ENCODE assay signal across 8 worm cellular contexts in genomic region chrII:8222309-8223065, ce11.
TF ChIP-seq lines count a peak whose summit lies in the region.

TSS of gene dab-1 (plus strand) at chrII:8222386.

TF ChIP-seq in whole organism, L1 larva, 84 proteins besides CTCF, POLR2A, EP300 and RAD21 (continues in another document):
- TF ChIP-seq skn-1 (tag; optimal IDR thresholded peaks at IDR 0.05; lab: Kevin White, UChicago): no peak
- TF ChIP-seq nhr-71 (tag; optimal IDR thresholded peaks at IDR 0.05; lab: Kevin White, UChicago): peak; percentile 34
- peak; percentile 73 for TF ChIP-seq lin-14 (GFP tag; optimal IDR thresholded peaks at IDR 0.05; lab: Kevin White, UChicago)
- peak; percentile 12 for TF ChIP-seq rnt-1 (tag; optimal IDR thresholded peaks at IDR 0.05; lab: Kevin White, UChicago)
- TF ChIP-seq snu-23 (GFP tag; optimal IDR thresholded peaks at IDR 0.05; lab: Kevin White, UChicago): peak; percentile 46
- no peak for TF ChIP-seq nhr-28 (tag; optimal IDR thresholded peaks at IDR 0.05; lab: Kevin White, UChicago)
- TF ChIP-seq nhr-20 (tag; optimal IDR thresholded peaks at IDR 0.05; lab: Kevin White, UChicago): peak; percentile 37
- TF ChIP-seq nhr-85 (tag; lab: Kevin White, UChicago): peak; percentile 83
- TF ChIP-seq lsy-2 (tag; optimal IDR thresholded peaks at IDR 0.05; lab: Kevin White, UChicago): peak in 1 of 2 experiments; percentile 51
- TF ChIP-seq mep-1 (tag; optimal IDR thresholded peaks at IDR 0.05; lab: Kevin White, UChicago): peak; percentile 55
- TF ChIP-seq lin-35 (GFP tag; optimal IDR thresholded peaks at IDR 0.05; lab: Kevin White, UChicago): peak in 1 of 2 experiments; percentile 58

TF ChIP-seq in whole organism, L2 larva, 48 proteins besides CTCF, POLR2A, EP300 and RAD21 (continues in another document):
- TF ChIP-seq nhr-129 (tag; optimal IDR thresholded peaks at IDR 0.05; lab: Kevin White, UChicago): peak; percentile 68
- no peak for TF ChIP-seq peb-1 (tag; optimal IDR thresholded peaks at IDR 0.05; lab: Kevin White, UChicago)
- peak; percentile 28 for TF ChIP-seq unc-55 (GFP tag; optimal IDR thresholded peaks at IDR 0.05; lab: Kevin White, UChicago)
- TF ChIP-seq nhr-6 (tag; optimal IDR thresholded peaks at IDR 0.05; lab: Kevin White, UChicago): no peak
- peak; percentile 9 for TF ChIP-seq sma-3 (GFP tag; optimal IDR thresholded peaks at IDR 0.05; lab: Kevin White, UChicago)
- TF ChIP-seq blmp-1 (tag; optimal IDR thresholded peaks at IDR 0.05; lab: Kevin White, UChicago; ENCODE audit: insufficient read depth): peak; percentile 10
- TF ChIP-seq lsy-2 (tag; optimal IDR thresholded peaks at IDR 0.05; lab: Kevin White, UChicago): peak in 1 of 2 experiments; percentile 32
- TF ChIP-seq fos-1 (tag; optimal IDR thresholded peaks at IDR 0.05; lab: Kevin White, UChicago): peak; percentile 35
- peak; percentile 86 for TF ChIP-seq nhr-25 (tag; optimal IDR thresholded peaks at IDR 0.05; lab: Kevin White, UChicago)
- peak; percentile 43 for TF ChIP-seq nhr-21 (tag; optimal IDR thresholded peaks at IDR 0.05; lab: Kevin White, UChicago)
- no peak for TF ChIP-seq aly-2 (tag; optimal IDR thresholded peaks at IDR 0.05; lab: Kevin White, UChicago)

TF ChIP-seq in whole organism, L3 larva, 47 proteins besides CTCF, POLR2A, EP300 and RAD21 (continues in another document):
- TF ChIP-seq nhr-67 (tag; optimal IDR thresholded peaks at IDR 0.05; lab: Kevin White, UChicago) (no peak), ZK546.5 (tag; optimal IDR thresholded peaks at IDR 0.05; lab: Kevin White, UChicago) (no peak), tbx-2 (tag; optimal IDR thresholded peaks at IDR 0.05; lab: Kevin White, UChicago) (no peak), fkh-10 (GFP tag; optimal IDR thresholded peaks at IDR 0.05; lab: Kevin White, UChicago) (no peak), sea-2 (GFP tag; optimal IDR thresholded peaks at IDR 0.05; lab: Kevin White, UChicago) (no peak), pqm-1 (tag; optimal IDR thresholded peaks at IDR 0.05; lab: Kevin White, UChicago) (no peak), ceh-9 (tag; optimal IDR thresholded peaks at IDR 0.05; lab: Kevin White, UChicago) (no peak), ztf-4 (tag; optimal IDR thresholded peaks at IDR 0.05; lab: Kevin White, UChicago) (no peak), nhr-11 (tag; optimal IDR thresholded peaks at IDR 0.05; lab: Kevin White, UChicago) (no peak), fos-1 (tag; optimal IDR thresholded peaks at IDR 0.05; lab: Kevin White, UChicago) (no peak), aly-2 (tag; optimal IDR thresholded peaks at IDR 0.05; lab: Kevin White, UChicago) (no peak), daf-12 (tag; optimal IDR thresholded peaks at IDR 0.05; lab: Kevin White, UChicago) (no peak), ztf-11 (tag; optimal IDR thresholded peaks at IDR 0.05; lab: Kevin White, UChicago) (no peak)

TF ChIP-seq in whole organism, L4 larva, 104 proteins besides CTCF, POLR2A, EP300 and RAD21 (continues in another document):
- TF ChIP-seq attf-4 (tag; optimal IDR thresholded peaks at IDR 0.05; lab: Kevin White, UChicago) (no peak), nhr-25 (tag; optimal IDR thresholded peaks at IDR 0.05; lab: Kevin White, UChicago; ENCODE audit: borderline replicate concordance, insufficient read depth) (peak; percentile 25), nhr-42 (GFP tag; IDR thresholded peaks at IDR 0.05; lab: Robert Waterston, UW) (no peak), nhr-111 (GFP tag; optimal IDR thresholded peaks at IDR 0.05; lab: Kevin White, UChicago) (no peak), nhr-48 (tag; optimal IDR thresholded peaks at IDR 0.05; lab: Kevin White, UChicago) (peak; percentile 22), ama-1 (optimal IDR thresholded peaks at IDR 0.05; lab: Kevin White, UChicago) (no peak), php-3 (GFP tag; IDR thresholded peaks at IDR 0.05; lab: Robert Waterston, UW) (no peak), F49E8.2 (tag; optimal IDR thresholded peaks at IDR 0.05; lab: Kevin White, UChicago; ENCODE audit: borderline replicate concordance) (no peak), ZK546.5 (tag; optimal IDR thresholded peaks at IDR 0.05; lab: Kevin White, UChicago) (no peak), zfp-3 (GFP tag; conservative IDR thresholded peaks at IDR 0.05; lab: Robert Waterston, UW) (no peak), egl-43 (GFP tag; IDR thresholded peaks at IDR 0.05; lab: Robert Waterston, UW) (no peak), madf-9 (GFP tag; conservative IDR thresholded peaks at IDR 0.05; lab: Robert Waterston, UW) (no peak)

TF ChIP-seq in whole organism, early embryonic, 17 proteins besides CTCF, POLR2A, EP300 and RAD21:
- TF ChIP-seq sea-1 (GFP tag; conservative IDR thresholded peaks at IDR 0.05; lab: Robert Waterston, UW) (0 out of 2 replicates have a peak, but pooled peaks have one; percentile 55), ama-1 (optimal IDR thresholded peaks at IDR 0.05; lab: Kevin White, UChicago) (peak; percentile 80), hmg-4 (GFP tag; optimal IDR thresholded peaks at IDR 0.05; lab: Kevin White, UChicago) (peak; percentile 61), flt-1 (GFP tag; IDR thresholded peaks at IDR 0.05; lab: Robert Waterston, UW) (0 out of 2 replicates have a peak, but pooled peaks have one; percentile 34), scrt-1 (GFP tag; IDR thresholded peaks at IDR 0.05; lab: Robert Waterston, UW) (no peak)

TF ChIP-seq in whole organism, late embryonic, 69 proteins besides CTCF, POLR2A, EP300 and RAD21:
- TF ChIP-seq ceh-31 (tag; optimal IDR thresholded peaks at IDR 0.05; lab: Kevin White, UChicago) (peak; percentile 6), elt-2 (tag; optimal IDR thresholded peaks at IDR 0.05; lab: Kevin White, UChicago) (peak; percentile 3), fkh-6 (tag; optimal IDR thresholded peaks at IDR 0.05; lab: Kevin White, UChicago) (no peak), hlh-30 (tag; optimal IDR thresholded peaks at IDR 0.05; lab: Kevin White, UChicago; ENCODE audit: insufficient read depth) (peak; percentile 49), F13H6.1 (tag; optimal IDR thresholded peaks at IDR 0.05; lab: Kevin White, UChicago) (no peak), ceh-19 (GFP tag; optimal IDR thresholded peaks at IDR 0.05; lab: Kevin White, UChicago) (peak; percentile 37), unc-55 (GFP tag; optimal IDR thresholded peaks at IDR 0.05; lab: Kevin White, UChicago) (peak; percentile 30), nfya-1 (tag; optimal IDR thresholded peaks at IDR 0.05; lab: Kevin White, UChicago) (peak; percentile 32), ceh-30 (tag; optimal IDR thresholded peaks at IDR 0.05; lab: Kevin White, UChicago) (no peak)

TF ChIP-seq in whole organism, mixed stage, embryonic, 35 proteins besides CTCF, POLR2A, EP300 and RAD21 (continues in another document):
- TF ChIP-seq nhr-12 (tag; optimal IDR thresholded peaks at IDR 0.05; lab: Kevin White, UChicago) (no peak), sptf-1 (tag; optimal IDR thresholded peaks at IDR 0.05; lab: Kevin White, UChicago) (peak; percentile 49), M03D4.4 (tag; optimal IDR thresholded peaks at IDR 0.05; lab: Kevin White, UChicago) (no peak), mls-2 (tag; optimal IDR thresholded peaks at IDR 0.05; lab: Kevin White, UChicago) (no peak), nhr-28 (tag; optimal IDR thresholded peaks at IDR 0.05; lab: Kevin White, UChicago) (no peak), drap-1 (GFP tag; optimal IDR thresholded peaks at IDR 0.05; lab: Kevin White, UChicago) (peak; percentile 8), hlh-1 (tag; optimal IDR thresholded peaks at IDR 0.05; lab: Kevin White, UChicago) (no peak), sem-2 (GFP tag; optimal IDR thresholded peaks at IDR 0.05; lab: Kevin White, UChicago) (peak; percentile 45), mep-1 (tag; optimal IDR thresholded peaks at IDR 0.05; lab: Kevin White, UChicago) (peak; percentile 38), lin-13 (tag; optimal IDR thresholded peaks at IDR 0.05; lab: Kevin White, UChicago) (no peak), unc-39 (tag; optimal IDR thresholded peaks at IDR 0.05; lab: Kevin White, UChicago) (no peak), nhr-2 (tag; optimal IDR thresholded peaks at IDR 0.05; lab: Kevin White, UChicago) (peak; percentile 42), lsy-2 (tag; optimal IDR thresholded peaks at IDR 0.05; lab: Kevin White, UChicago) (no peak), flh-1 (GFP tag; optimal IDR thresholded peaks at IDR 0.05; lab: Kevin White, UChicago) (no peak), cnd-1 (tag; optimal IDR thresholded peaks at IDR 0.05; lab: Kevin White, UChicago) (no peak), unc-62 (GFP tag; optimal IDR thresholded peaks at IDR 0.05; lab: Kevin White, UChicago) (no peak), elt-1 (tag; optimal IDR thresholded peaks at IDR 0.05; lab: Kevin White, UChicago; ENCODE audit: borderline replicate concordance, insufficient read depth) (no peak), ces-1 (GFP tag; optimal IDR thresholded peaks at IDR 0.05; lab: Kevin White, UChicago) (no peak), bed-3 (GFP tag; optimal IDR thresholded peaks at IDR 0.05; lab: Kevin White, UChicago) (no peak)

TF ChIP-seq in whole organism, young adult, 124 proteins besides CTCF, POLR2A, EP300 and RAD21 (continues in another document):
- peak; percentile 43 for TF ChIP-seq lin-54 (GFP tag; optimal IDR thresholded peaks at IDR 0.05; lab: Kevin White, UChicago)
- no peak for TF ChIP-seq sea-2 (GFP tag; IDR thresholded peaks at IDR 0.05; lab: Robert Waterston, UW)
- peak; percentile 55 for TF ChIP-seq F33H1.4 (GFP tag; IDR thresholded peaks at IDR 0.05; lab: Robert Waterston, UW)
- no peak for TF ChIP-seq K11D2.4 (GFP tag; IDR thresholded peaks at IDR 0.05; lab: Robert Waterston, UW)
- TF ChIP-seq hlh-12 (tag; optimal IDR thresholded peaks at IDR 0.05; lab: Kevin White, UChicago): no peak
- peak; percentile 88 for TF ChIP-seq efl-1 (GFP tag; optimal IDR thresholded peaks at IDR 0.05; lab: Kevin White, UChicago)
- TF ChIP-seq bed-1 (GFP tag; IDR thresholded peaks at IDR 0.05; lab: Robert Waterston, UW): no peak
- peak; percentile 7; the same call in 1 of the 2 replicates for TF ChIP-seq hmg-1.2 (GFP tag; IDR thresholded peaks at IDR 0.05; lab: Robert Waterston, UW)
- no peak for TF ChIP-seq F49E8.2 (tag; optimal IDR thresholded peaks at IDR 0.05; lab: Kevin White, UChicago; ENCODE audit: insufficient read depth)
- no peak for TF ChIP-seq lsy-27 (tag; optimal IDR thresholded peaks at IDR 0.05; lab: Kevin White, UChicago; ENCODE audit: borderline replicate concordance, insufficient read depth)
- peak; percentile 79 for TF ChIP-seq xnd-1 (tag; optimal IDR thresholded peaks at IDR 0.05; lab: Kevin White, UChicago)
- peak; percentile 94 for TF ChIP-seq madf-6 (GFP tag; IDR thresholded peaks at IDR 0.05; lab: Robert Waterston, UW)
- no peak for TF ChIP-seq akir-1 (GFP tag; optimal IDR thresholded peaks at IDR 0.05; lab: Kevin White, UChicago)
- no peak for TF ChIP-seq lir-1 (GFP tag; conservative IDR thresholded peaks at IDR 0.05; lab: Robert Waterston, UW)
- no peak for TF ChIP-seq mxl-1 (tag; optimal IDR thresholded peaks at IDR 0.05; lab: Kevin White, UChicago)
- no peak for TF ChIP-seq tbp1 (GFP tag; optimal IDR thresholded peaks at IDR 0.05; lab: Kevin White, UChicago)
- 0 out of 2 replicates have a peak, but pooled peaks have one; percentile 4 for TF ChIP-seq Y95B8A.8 (GFP tag; IDR thresholded peaks at IDR 0.05; lab: Robert Waterston, UW)
- no peak for TF ChIP-seq zim-3 (tag; optimal IDR thresholded peaks at IDR 0.05; lab: Kevin White, UChicago)
- no peak for TF ChIP-seq cebp-1 (GFP tag; IDR thresholded peaks at IDR 0.05; lab: Robert Waterston, UW)
- peak; percentile 4 for TF ChIP-seq cebp-1 (tag; optimal IDR thresholded peaks at IDR 0.05; lab: Kevin White, UChicago)
